Worm (Caenorhabditis elegans) whole organism, L1 larva: ENCODE measurements around the gene M163.8.
A peak's percentile ranks its signal among the peaks of the same experiment; 100 is the strongest.
"Not testable (repeated sequence)": the region's sequence is repeated elsewhere in the genome, so short reads cannot be mapped to it uniquely, and the experiment has no call there.

Source experiments
- ama-1 ChIP-seq: fragments of 150-350 bp; optimal IDR thresholded peaks from 2 replicates; lab custom pipeline; 2014
- blmp-1 ChIP-seq: fragments of 150-350 bp; optimal IDR thresholded peaks from 2 replicates; lab custom pipeline; 2014; ENCODE audit warnings: missing biosample characterization, missing genetic modification characterization
- ceh-82 ChIP-seq, 3 experiments: fragments of 150-350 bp in 1 of 3; sonication (generic microtip) in 2 of 3; optimal IDR thresholded peaks; 2 replicates each; lab custom pipeline; 2014 to 2017; ENCODE audit warnings: missing biosample characterization in 3 of 3, missing genetic modification characterization in 3 of 3
- ceh-90 ChIP-seq: sonication (generic microtip); optimal IDR thresholded peaks from 2 replicates; lab custom pipeline; 2016; ENCODE audit warnings: missing genetic modification characterization, missing compliant biosample characterization
- dpl-1 ChIP-seq, 3 experiments: fragments of 150-350 bp in 2 of 3; sonication (generic microtip) in 1 of 3; optimal IDR thresholded peaks; 2 replicates each; lab custom pipeline; 2014 to 2017; ENCODE audit warnings: missing biosample characterization in 3 of 3, missing genetic modification characterization in 3 of 3, missing genetic modification reagents in 3 of 3
- efl-1 ChIP-seq, 4 experiments: fragments of 150-350 bp; optimal IDR thresholded peaks in 3 of 4; peaks in 1 of 4; 1 replicate in 1 of 4; 2 replicates in 3 of 4; lab custom pipeline; 2014; ENCODE audit warnings: missing biosample characterization in 2 of 4, missing genetic modification characterization in 2 of 4, missing genetic modification reagents in 2 of 4
- egl-27 ChIP-seq, 2 experiments: fragments of 150-350 bp in 1 of 2; sonication (generic microtip); optimal IDR thresholded peaks; 3 replicates each; lab custom pipeline; 2017 to 2018; ENCODE audit warnings: missing biosample characterization in 2 of 2, missing genetic modification characterization in 2 of 2, missing genetic modification reagents in 2 of 2
- elt-2 ChIP-seq: sonication (generic microtip); optimal IDR thresholded peaks from 2 replicates; lab custom pipeline; 2016; ENCODE audit warnings: missing genetic modification characterization, mild to moderate bottlenecking, inconsistent platforms, missing compliant biosample characterization, missing genetic modification reagents
- elt-3 ChIP-seq, 6 experiments: fragments of 150-350 bp in 1 of 6; sonication (generic microtip); optimal IDR thresholded peaks; 2 replicates each; lab custom pipeline; 2017 to 2018; ENCODE audit warnings: missing biosample characterization in 6 of 6, missing genetic modification characterization in 6 of 6, inconsistent platforms in 1 of 6
- fkh-10 ChIP-seq: sonication (generic microtip); optimal IDR thresholded peaks from 2 replicates; lab custom pipeline; 2017; ENCODE audit warnings: missing biosample characterization, missing genetic modification reagents, missing genetic modification characterization
- fkh-8 ChIP-seq: sonication (generic microtip); optimal IDR thresholded peaks from 2 replicates; lab custom pipeline; 2016; ENCODE audit warnings: mild to moderate bottlenecking, missing genetic modification characterization, missing compliant biosample characterization
- grh-1 ChIP-seq: fragments of 200-800 bp; sonication (Bioruptor generic); IDR thresholded peaks from 2 replicates; pipeline ENCODE4 v1.3.6; 2022; ENCODE audit warnings: missing genetic modification reagents, missing genetic modification characterization, missing compliant biosample characterization
- lin-14 ChIP-seq: fragments of 200-800 bp; sonication (Bioruptor generic); optimal IDR thresholded peaks from 2 replicates; lab custom pipeline; 2018; ENCODE audit warnings: mild to moderate bottlenecking, missing genetic modification characterization, moderate library complexity, missing compliant biosample characterization
- mab-9 ChIP-seq: fragments of 200-800 bp; sonication (Bioruptor generic); IDR thresholded peaks from 2 replicates; pipeline ENCODE4 v1.3.6; 2022; ENCODE audit warnings: missing genetic modification reagents, missing genetic modification characterization, missing compliant biosample characterization
- nhr-19 ChIP-seq: fragments of 200-800 bp; sonication (Bioruptor generic); conservative IDR thresholded peaks from 2 replicates; pipeline ENCODE4 v1.3.6; 2022; ENCODE audit warnings: missing genetic modification characterization, missing compliant biosample characterization
- nhr-47 ChIP-seq: sonication (generic microtip); optimal IDR thresholded peaks from 2 replicates; lab custom pipeline; 2016; ENCODE audit warnings: mild to moderate bottlenecking, missing genetic modification characterization, moderate library complexity, missing compliant biosample characterization
- nhr-71 ChIP-seq: sonication (generic microtip); optimal IDR thresholded peaks from 2 replicates; lab custom pipeline; 2016; ENCODE audit warnings: mild to moderate bottlenecking, missing genetic modification characterization, moderate library complexity, missing compliant biosample characterization
- nhr-85 ChIP-seq: sonication (generic microtip); peaks from one replicate; lab custom pipeline; 2016; ENCODE audit warnings: missing genetic modification characterization, inconsistent platforms, missing compliant biosample characterization
- pag-3 ChIP-seq: sonication (generic microtip); optimal IDR thresholded peaks from 2 replicates; lab custom pipeline; 2017; ENCODE audit warnings: missing genetic modification characterization, mild to moderate bottlenecking, missing compliant biosample characterization, antibody characterized with exemption, borderline replicate concordance; ENCODE audit not compliant: insufficient read depth
- pqm-1 ChIP-seq: sonication (generic microtip); optimal IDR thresholded peaks from 3 replicates; lab custom pipeline; 2017; ENCODE audit warnings: missing biosample characterization, missing genetic modification characterization
- rnt-1 ChIP-seq: sonication (generic microtip); optimal IDR thresholded peaks from 2 replicates; lab custom pipeline; 2016; ENCODE audit warnings: mild to moderate bottlenecking, missing genetic modification characterization, moderate library complexity, missing compliant biosample characterization
- skn-1 ChIP-seq: fragments of 150-350 bp; optimal IDR thresholded peaks from 2 replicates; lab custom pipeline; 2014; ENCODE audit warnings: missing biosample characterization, missing genetic modification characterization
- snu-23 ChIP-seq: sonication (generic microtip); optimal IDR thresholded peaks from 2 replicates; lab custom pipeline; 2016; ENCODE audit warnings: missing genetic modification characterization, missing compliant biosample characterization
- tlp-1 ChIP-seq: fragments of 150-350 bp; optimal IDR thresholded peaks from 2 replicates; lab custom pipeline; 2014; ENCODE audit warnings: missing biosample characterization, missing genetic modification characterization
- unc-30 ChIP-seq: sonication (generic microtip); optimal IDR thresholded peaks from 2 replicates; lab custom pipeline; 2017; ENCODE audit warnings: missing biosample characterization, missing genetic modification characterization
- xbp-1 ChIP-seq: sonication (generic microtip); optimal IDR thresholded peaks from 2 replicates; lab custom pipeline; 2016; ENCODE audit warnings: missing genetic modification characterization, missing compliant biosample characterization
- zip-4 ChIP-seq: fragments of 200-800 bp; sonication (Bioruptor generic); optimal IDR thresholded peaks from 2 replicates; lab custom pipeline; 2018; ENCODE audit warnings: mild to moderate bottlenecking, missing genetic modification characterization, moderate library complexity, missing compliant biosample characterization

Gene M163.8

DNA sequence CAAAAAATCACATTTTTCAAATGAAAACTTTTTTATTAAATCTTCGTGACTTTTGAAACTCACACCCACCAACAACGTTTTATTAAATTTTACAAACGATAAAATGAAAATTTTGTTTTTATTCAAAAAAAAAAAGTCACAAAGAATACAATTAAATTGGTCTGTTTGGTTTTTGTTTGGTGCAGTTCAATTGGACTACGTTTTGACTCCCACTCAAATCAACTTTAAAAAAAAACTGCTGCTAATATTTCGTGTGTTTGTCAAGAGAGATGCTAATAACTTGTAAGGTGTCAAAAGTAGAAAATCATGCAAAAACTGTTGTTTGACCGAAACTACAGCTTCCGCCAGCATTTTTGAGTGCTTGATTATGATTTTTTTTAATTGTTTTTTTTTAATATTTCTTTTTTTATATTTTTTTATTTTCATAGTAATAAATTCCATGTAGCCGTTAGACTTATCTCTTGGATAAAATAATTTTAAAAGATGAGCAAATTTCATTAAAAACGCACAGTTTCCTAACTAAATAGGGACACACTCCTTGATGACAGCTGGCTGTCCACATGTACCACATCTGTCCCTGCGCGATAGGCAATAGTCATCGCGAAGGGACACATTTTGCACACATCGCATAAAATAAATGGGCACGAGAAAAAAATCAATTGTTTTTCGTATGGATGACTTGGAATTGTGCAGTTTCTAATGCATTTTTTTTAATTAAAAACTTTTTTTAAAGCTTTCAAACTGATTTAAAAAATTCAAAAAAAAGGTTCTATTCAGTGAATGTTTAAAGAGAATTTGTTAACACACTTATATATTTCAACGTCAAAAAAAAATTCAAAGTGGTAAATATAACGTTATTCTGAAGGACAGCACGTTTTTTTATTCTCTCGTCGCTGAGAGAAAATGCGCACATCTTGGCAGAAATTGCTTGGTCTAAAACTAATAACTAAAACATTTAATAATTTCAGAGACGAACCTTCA is 40.7 kb downstream of the M163.8 start (continued):
- TF ChIP-seq grh-1 (GFP tag; lab: Robert Waterston, UW) = peak; percentile 97

DNA sequence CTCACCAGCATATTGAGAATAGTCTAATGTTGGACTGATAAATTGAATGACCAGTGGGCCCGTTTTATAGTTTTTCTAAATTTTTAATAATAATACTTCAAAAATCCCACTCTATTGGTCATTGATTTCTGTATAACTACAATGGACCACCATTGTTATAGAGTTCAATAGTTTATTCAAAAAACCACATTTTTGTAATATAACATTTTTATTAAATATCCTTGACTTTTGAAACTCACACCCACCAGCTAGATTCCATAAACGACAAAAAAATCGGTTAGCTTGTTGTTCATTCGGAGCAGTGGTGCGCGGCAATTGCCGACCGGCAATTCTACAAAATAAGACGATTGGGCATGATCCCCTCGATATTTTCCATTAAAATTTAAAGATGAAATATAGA is 42.6 kb downstream of the M163.8 start, which contains the start of gene nspc-18:
TSS of gene nspc-18 (minus strand) at position 101 of the 400 bp plus-strand sequence.
- TF ChIP-seq unc-30 (tag; lab: Kevin White, UChicago) (no peak), nhr-19 (GFP tag; lab: Robert Waterston, UW) (no peak), elt-3 (tag; optimal IDR thresholded peaks at IDR 0.05; lab: Kevin White, UChicago) (no peak), xbp-1 (tag; lab: Kevin White, UChicago) (no peak), pag-3 (tag; lab: Kevin White, UChicago) (no peak), egl-27 (tag; optimal IDR thresholded peaks at IDR 0.05; lab: Kevin White, UChicago) (no peak), mab-9 (GFP tag; lab: Robert Waterston, UW) (no peak), efl-1 (optimal IDR thresholded peaks at IDR 0.05; lab: Kevin White, UChicago) (no peak), efl-1 (GFP tag; optimal IDR thresholded peaks at IDR 0.05 in 1 of 2; lab: Kevin White, UChicago) (peak in 1 of 2 experiments; percentile 1)
- TF ChIP-seq, all 84 proteins: peak for 1

DNA sequence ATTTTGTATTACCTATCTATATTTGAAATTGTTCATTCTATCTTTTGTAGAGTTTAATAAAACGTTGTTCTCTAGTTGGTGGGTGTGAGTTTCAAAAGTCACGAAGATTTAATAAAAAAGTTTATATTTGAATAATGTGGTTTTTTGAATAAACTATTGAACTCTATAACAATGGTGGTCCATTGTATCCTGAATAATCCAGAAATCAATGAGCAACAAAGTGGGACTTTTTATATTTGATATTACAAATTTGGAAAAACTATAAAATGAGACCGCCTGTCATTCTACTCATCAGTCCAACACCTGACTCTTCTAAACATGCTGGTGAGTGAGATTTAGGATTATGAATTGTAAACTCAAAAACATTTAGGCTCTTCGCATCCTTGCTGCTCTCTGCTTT is 43.5 kb downstream of the M163.8 start, which contains the start of gene nspc-19:
TSS of gene nspc-19 (plus strand) at position 301 of the 400 bp plus-strand sequence.
- TF ChIP-seq dpl-1 (GFP tag; optimal IDR thresholded peaks at IDR 0.05; lab: Kevin White, UChicago); zip-4 (GFP tag; lab: Kevin White, UChicago); lin-14: not testable (repeated sequence)

DNA sequence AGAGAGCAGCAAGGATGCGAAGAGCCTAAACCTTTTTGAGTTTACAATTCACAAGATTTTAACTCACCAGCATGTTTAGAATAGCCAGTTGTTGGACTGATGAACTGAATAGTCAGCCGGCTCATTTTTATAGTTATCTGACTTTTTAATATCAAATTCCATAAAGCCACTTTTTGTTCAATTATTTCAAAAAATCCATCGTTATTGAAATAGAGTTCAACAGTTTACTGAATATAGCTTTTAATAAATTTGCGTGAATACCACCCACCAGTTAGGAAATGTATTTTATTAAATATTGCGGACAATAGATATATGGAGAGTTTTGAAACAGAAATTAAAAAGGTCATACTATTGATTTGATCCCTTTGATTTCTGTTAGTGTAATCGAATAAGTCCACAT is 45.2 kb downstream of the M163.8 start, which contains the start of gene nspc-20:
TSS of gene nspc-20 (minus strand) at position 101 of the 400 bp plus-strand sequence.
- no peak for TF ChIP-seq rnt-1 (tag; lab: Kevin White, UChicago)
- no peak for TF ChIP-seq pqm-1 (tag; lab: Kevin White, UChicago)
- no peak for TF ChIP-seq snu-23
- no peak for TF ChIP-seq skn-1 (tag; lab: Kevin White, UChicago)
- no peak for TF ChIP-seq nhr-47
- no peak for TF ChIP-seq ama-1
- no peak for TF ChIP-seq tlp-1
- no peak for TF ChIP-seq ceh-82 (tag; optimal IDR thresholded peaks at IDR 0.05; lab: Kevin White, UChicago)
- TF ChIP-seq elt-2 (tag; lab: Kevin White, UChicago) = no peak
- TF ChIP-seq fkh-8 (tag; lab: Kevin White, UChicago) = no peak
- TF ChIP-seq pag-3 (tag; lab: Kevin White, UChicago) = no peak
- TF ChIP-seq fkh-10 = no peak

DNA sequence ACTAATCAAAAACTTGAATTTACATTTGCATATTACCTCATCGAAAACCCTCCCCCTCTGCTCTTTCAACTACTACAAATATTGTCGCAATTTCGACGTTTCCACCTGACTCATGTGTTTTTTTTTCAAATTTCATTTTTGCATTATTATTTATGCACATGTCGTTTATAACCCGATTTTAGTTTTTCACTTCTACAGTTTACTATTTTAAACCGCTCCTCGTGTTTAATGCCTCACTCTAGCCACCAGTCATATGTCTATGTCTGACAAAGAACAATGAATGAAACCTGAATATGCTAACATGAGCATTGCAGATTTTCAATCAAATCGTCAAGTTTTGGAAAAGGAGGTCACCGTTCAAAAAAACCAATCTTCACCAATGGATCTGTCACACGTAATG is 49.2 kb downstream of the M163.8 start, which contains the start of gene T24C2.5:
TSS of gene T24C2.5 (plus strand) at position 301 of the 400 bp plus-strand sequence.
- TF ChIP-seq nhr-71 (tag; lab: Kevin White, UChicago) = no peak
- no peak for TF ChIP-seq unc-30 (tag; lab: Kevin White, UChicago)
- no peak for TF ChIP-seq rnt-1 (tag; lab: Kevin White, UChicago)

DNA sequence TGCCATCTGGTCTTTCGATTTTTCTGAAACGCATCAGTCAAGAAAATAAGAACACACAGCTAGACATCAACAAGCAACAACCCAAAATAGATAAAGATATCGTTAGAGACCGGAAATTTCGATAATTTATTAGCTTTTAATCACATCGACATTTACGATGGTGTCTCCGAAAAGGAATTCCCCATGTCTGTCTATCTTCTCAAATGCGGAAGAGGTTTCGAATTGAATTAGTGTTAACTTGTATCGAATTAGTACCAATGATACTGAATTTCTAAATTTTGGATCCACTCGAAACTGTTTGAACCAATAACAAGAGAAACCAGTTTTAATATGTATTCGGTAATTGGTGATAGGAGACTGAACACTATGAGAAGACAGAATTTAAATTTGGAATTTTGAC is 49.7 kb downstream of the M163.8 start:
- TF ChIP-seq ceh-90 (tag; lab: Kevin White, UChicago) = no peak
- peak; percentile 14 for TF ChIP-seq blmp-1 (tag; lab: Kevin White, UChicago)
- TF ChIP-seq nhr-85 (tag; lab: Kevin White, UChicago) = peak; percentile 73
